Worm (Caenorhabditis elegans) whole organism, L4/young adult: ENCODE data around the gene dlc-2.

Source experiments
- W03F9.2 ChIP-seq: fragments of 150-350 bp; optimal IDR thresholded peaks from 2 replicates; lab custom pipeline; 2014; ENCODE audit warnings: missing biosample characterization, missing genetic modification characterization
- dao-5 ChIP-seq: sonication (generic microtip); optimal IDR thresholded peaks from 2 replicates; lab custom pipeline; 2016; ENCODE audit warnings: missing genotype, missing genetic modification characterization, moderate library complexity, missing compliant biosample characterization
- him-1 ChIP-seq: sonication (generic microtip); optimal IDR thresholded peaks from 2 replicates; lab custom pipeline; 2016; ENCODE audit warnings: missing genotype, missing genetic modification reagents, missing genetic modification characterization, missing compliant biosample characterization

DNA sequence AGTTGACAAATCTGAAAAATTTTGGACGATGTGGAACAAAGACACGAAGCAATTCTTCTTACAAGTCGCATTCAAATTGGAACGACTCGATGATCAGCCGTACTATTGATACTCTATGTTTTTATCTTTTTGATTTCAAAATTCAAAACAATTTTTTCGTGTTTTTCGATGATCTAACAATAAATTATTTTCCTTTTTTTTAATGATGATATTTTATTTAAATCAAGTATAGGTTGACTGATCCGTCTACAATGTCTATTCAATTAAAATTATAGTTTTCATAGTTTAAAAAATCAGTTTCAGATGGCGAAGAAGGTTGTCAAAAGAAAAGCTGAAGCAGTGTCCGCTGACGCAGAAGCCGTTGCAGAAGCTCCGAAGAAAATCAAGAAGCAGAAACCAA, 26.3 kb downstream of the dlc-2 start, which contains the start of gene rbm-34:
- TF ChIP-seq him-1 (tag; lab: Kevin White, UChicago): no peak
- no peak for TF ChIP-seq W03F9.2
- no peak for TF ChIP-seq dao-5
